Worm (Caenorhabditis elegans): Measurements from ENCODE around the gene nhr-198.

- no peak for TF ChIP-seq pag-3 (tag; optimal IDR thresholded peaks at IDR 0.05; ENCODE audit: borderline replicate concordance)
- no peak for TF ChIP-seq nfya-1 (tag; optimal IDR thresholded peaks at IDR 0.05)
- TF ChIP-seq nhr-11 (tag; optimal IDR thresholded peaks at IDR 0.05) = no peak
- TF ChIP-seq unc-86 (tag; optimal IDR thresholded peaks at IDR 0.05) = no peak
- no peak for TF ChIP-seq ahr-1 (tag; optimal IDR thresholded peaks at IDR 0.05)
- TF ChIP-seq ama-1 (optimal IDR thresholded peaks at IDR 0.05) = no peak
- no peak for TF ChIP-seq dmd-4 (tag; optimal IDR thresholded peaks at IDR 0.05; ENCODE audit: borderline replicate concordance)
- TF ChIP-seq rnt-1 (tag; optimal IDR thresholded peaks at IDR 0.05) = no peak
- no peak for TF ChIP-seq C08G9.2 (tag; optimal IDR thresholded peaks at IDR 0.05)
- no peak for TF ChIP-seq T23F11.4 (GFP tag; optimal IDR thresholded peaks at IDR 0.05)
- no peak for TF ChIP-seq ceh-14 (tag; optimal IDR thresholded peaks at IDR 0.05)
- TF ChIP-seq elt-2 (tag; optimal IDR thresholded peaks at IDR 0.05) = no peak
Measured at ce11 chrV:15732209-15732608, 38.4 kb downstream of the nhr-198 start, which contains the start of gene str-38.
